Worm (Caenorhabditis elegans) whole organism, mixed stage, embryonic: ENCODE results near the gene exos-8.

Experiments used
- M03D4.4 ChIP-seq: sonication (generic microtip); optimal IDR thresholded peaks from 2 replicates; lab custom pipeline; 2017; ENCODE audit warnings: mild to moderate bottlenecking, missing genetic modification characterization, missing compliant biosample characterization
- bed-3 ChIP-seq: fragments of 200-800 bp; sonication (Bioruptor generic); optimal IDR thresholded peaks from 3 replicates; lab custom pipeline; 2018; ENCODE audit warnings: mild to moderate bottlenecking, missing genetic modification characterization, moderate library complexity, missing compliant biosample characterization
- blmp-1 ChIP-seq: fragments of 150-350 bp; optimal IDR thresholded peaks from 2 replicates; lab custom pipeline; 2014; ENCODE audit warnings: missing biosample characterization, missing genetic modification characterization
- ceh-39 ChIP-seq: fragments of 150-350 bp; optimal IDR thresholded peaks from 2 replicates; lab custom pipeline; 2014; ENCODE audit warnings: missing biosample characterization, missing genetic modification characterization
- ceh-43 ChIP-seq: fragments of 200-800 bp; sonication (Bioruptor generic); optimal IDR thresholded peaks from 2 replicates; lab custom pipeline; 2018; ENCODE audit warnings: mild to moderate bottlenecking, missing genetic modification characterization, moderate library complexity, missing compliant biosample characterization
- ceh-83 ChIP-seq: fragments of 200-800 bp; sonication (Bioruptor generic); optimal IDR thresholded peaks from 2 replicates; lab custom pipeline; 2018; ENCODE audit warnings: mild to moderate bottlenecking, missing genetic modification characterization, missing compliant biosample characterization
- ces-1 ChIP-seq: fragments of 150-350 bp; optimal IDR thresholded peaks from 2 replicates; lab custom pipeline; 2014; ENCODE audit warnings: missing biosample characterization, missing genetic modification reagents, missing genetic modification characterization
- cnd-1 ChIP-seq: fragments of 200-800 bp; sonication (Bioruptor generic); optimal IDR thresholded peaks from 2 replicates; lab custom pipeline; 2018; ENCODE audit warnings: mild to moderate bottlenecking, missing genetic modification characterization, missing compliant biosample characterization
- drap-1 ChIP-seq: fragments of 200-800 bp; sonication (Bioruptor generic); optimal IDR thresholded peaks from 3 replicates; lab custom pipeline; 2018; ENCODE audit warnings: mild to moderate bottlenecking, missing genetic modification characterization, missing compliant biosample characterization
- elt-1 ChIP-seq: sonication (generic microtip); optimal IDR thresholded peaks from 2 replicates; lab custom pipeline; 2017; ENCODE audit warnings: missing genetic modification characterization, mild to moderate bottlenecking, missing compliant biosample characterization, antibody characterized with exemption, moderate library complexity, borderline replicate concordance; ENCODE audit not compliant: insufficient read depth
- elt-3 ChIP-seq: fragments of 150-350 bp; optimal IDR thresholded peaks from 2 replicates; lab custom pipeline; 2014; ENCODE audit warnings: missing biosample characterization, missing genetic modification characterization
- ham-2 ChIP-seq: fragments of 200-800 bp; sonication (Bioruptor generic); optimal IDR thresholded peaks from 2 replicates; lab custom pipeline; 2018; ENCODE audit warnings: mild to moderate bottlenecking, missing genetic modification characterization, missing compliant biosample characterization
- lin-13 ChIP-seq: fragments of 150-350 bp; optimal IDR thresholded peaks from 2 replicates; lab custom pipeline; 2014; ENCODE audit warnings: missing biosample characterization, missing genetic modification characterization
- lin-32 ChIP-seq: fragments of 200-800 bp; sonication (Bioruptor generic); optimal IDR thresholded peaks from 2 replicates; lab custom pipeline; 2018; ENCODE audit warnings: mild to moderate bottlenecking, missing genetic modification characterization, missing compliant biosample characterization
- mab-5 ChIP-seq: fragments of 150-350 bp; optimal IDR thresholded peaks from 2 replicates; lab custom pipeline; 2014; ENCODE audit warnings: missing biosample characterization, missing genetic modification characterization
- mep-1 ChIP-seq: fragments of 150-350 bp; optimal IDR thresholded peaks from 2 replicates; lab custom pipeline; 2017; ENCODE audit warnings: missing biosample characterization, missing genetic modification reagents, missing genetic modification characterization, inconsistent platforms
- mls-2 ChIP-seq: sonication (generic microtip); optimal IDR thresholded peaks from 2 replicates; lab custom pipeline; 2016; ENCODE audit warnings: mild to moderate bottlenecking, missing genetic modification characterization, moderate library complexity, missing compliant biosample characterization
- nhr-12 ChIP-seq: fragments of 150-350 bp; optimal IDR thresholded peaks from 2 replicates; lab custom pipeline; 2014; ENCODE audit warnings: missing biosample characterization, missing genetic modification characterization
- nhr-2 ChIP-seq: fragments of 150-350 bp; optimal IDR thresholded peaks from 2 replicates; lab custom pipeline; 2014; ENCODE audit warnings: missing biosample characterization, missing genetic modification characterization
- nhr-237 ChIP-seq: fragments of 150-350 bp; optimal IDR thresholded peaks from 2 replicates; lab custom pipeline; 2014; ENCODE audit warnings: missing biosample characterization, missing genetic modification characterization
- nhr-28 ChIP-seq: fragments of 150-350 bp; optimal IDR thresholded peaks from 2 replicates; lab custom pipeline; 2014; ENCODE audit warnings: missing biosample characterization, missing genetic modification characterization
- nhr-76 ChIP-seq: sonication (generic microtip); optimal IDR thresholded peaks from 2 replicates; lab custom pipeline; 2017; ENCODE audit warnings: missing biosample characterization, missing genetic modification characterization
- pha-4 ChIP-seq: fragments of 150-350 bp; optimal IDR thresholded peaks from 2 replicates; lab custom pipeline; 2018; ENCODE audit warnings: missing biosample characterization, missing genetic modification reagents, missing genetic modification characterization
- sem-2 ChIP-seq: fragments of 200-800 bp; sonication (Bioruptor generic); optimal IDR thresholded peaks from 2 replicates; lab custom pipeline; 2018; ENCODE audit warnings: mild to moderate bottlenecking, missing genetic modification characterization, missing compliant biosample characterization
- snpc-4 ChIP-seq: fragments of 150-350 bp; optimal IDR thresholded peaks from 2 replicates; lab custom pipeline; 2014; ENCODE audit warnings: missing biosample characterization, missing genetic modification characterization
- sptf-1 ChIP-seq: sonication (generic microtip); optimal IDR thresholded peaks from 2 replicates; lab custom pipeline; 2017; ENCODE audit warnings: mild to moderate bottlenecking, missing genetic modification characterization, moderate library complexity, missing compliant biosample characterization
- tbx-8 ChIP-seq: fragments of 200-800 bp; sonication (Bioruptor generic); optimal IDR thresholded peaks from 2 replicates; lab custom pipeline; 2018; ENCODE audit warnings: mild to moderate bottlenecking, missing genetic modification characterization, moderate library complexity, missing compliant biosample characterization
- unc-120 ChIP-seq: sonication (generic microtip); optimal IDR thresholded peaks from 2 replicates; lab custom pipeline; 2017; ENCODE audit warnings: missing genetic modification characterization, missing compliant biosample characterization; ENCODE audit not compliant: poor library complexity, severe bottlenecking
- unc-39 ChIP-seq: fragments of 150-350 bp; optimal IDR thresholded peaks from 2 replicates; lab custom pipeline; 2014; ENCODE audit warnings: missing biosample characterization, missing genetic modification characterization
- unc-62 ChIP-seq: fragments of 150-350 bp; optimal IDR thresholded peaks from 2 replicates; lab custom pipeline; 2014; ENCODE audit warnings: missing biosample characterization, missing genetic modification reagents, missing genetic modification characterization
- zip-8 ChIP-seq: fragments of 150-350 bp; optimal IDR thresholded peaks from 2 replicates; lab custom pipeline; 2014; ENCODE audit warnings: missing biosample characterization, missing genetic modification characterization
- ztf-11 ChIP-seq: fragments of 150-350 bp; optimal IDR thresholded peaks from 2 replicates; lab custom pipeline; 2014; ENCODE audit warnings: missing biosample characterization, missing genetic modification characterization

The exos-8 gene

DNA sequence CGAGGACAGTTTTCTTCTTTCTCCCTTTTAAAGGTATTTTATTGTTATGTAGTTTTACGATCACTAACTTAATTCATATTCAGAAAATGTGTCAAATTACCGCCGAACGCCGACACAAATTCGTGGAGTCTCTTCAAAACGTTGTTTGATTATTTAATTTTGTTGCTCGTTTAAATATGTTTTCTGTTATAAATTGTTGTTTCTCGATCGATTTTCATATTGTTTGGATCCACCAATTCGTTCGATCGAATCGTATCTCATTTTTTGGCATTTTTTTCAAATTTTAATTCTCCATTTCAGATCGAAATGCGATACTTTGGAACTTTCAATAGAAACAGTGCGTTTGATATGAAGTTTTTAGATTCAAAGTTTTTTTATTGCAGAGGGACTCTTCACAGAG lies 1.1 kb downstream of the exos-8 start, which contains the start of gene F41G3.6:
TSS of gene F41G3.6 (plus strand) at position 301 of the 400 bp plus-strand sequence.
- TF ChIP-seq elt-3 (tag; lab: Kevin White, UChicago) (no peak), sem-2 (GFP tag; lab: Kevin White, UChicago) (no peak), snpc-4 (tag; lab: Kevin White, UChicago) (no peak), nhr-237 (tag; lab: Kevin White, UChicago) (no peak), ceh-83 (GFP tag; lab: Kevin White, UChicago) (no peak), bed-3 (no peak), nhr-76 (tag; lab: Kevin White, UChicago) (no peak), blmp-1 (tag; lab: Kevin White, UChicago) (no peak), cnd-1 (tag; lab: Kevin White, UChicago) (no peak), unc-120 (tag; lab: Kevin White, UChicago) (no peak), mab-5 (tag; lab: Kevin White, UChicago) (no peak), ztf-11 (tag; lab: Kevin White, UChicago) (no peak), lin-13 (tag; lab: Kevin White, UChicago) (no peak), ceh-39 (tag; lab: Kevin White, UChicago) (no peak), ceh-43 (GFP tag; lab: Kevin White, UChicago) (no peak), nhr-28 (tag; lab: Kevin White, UChicago) (no peak), drap-1 (no peak), unc-39 (tag; lab: Kevin White, UChicago) (no peak), nhr-2 (tag; lab: Kevin White, UChicago) (no peak), ham-2 (no peak)

DNA sequence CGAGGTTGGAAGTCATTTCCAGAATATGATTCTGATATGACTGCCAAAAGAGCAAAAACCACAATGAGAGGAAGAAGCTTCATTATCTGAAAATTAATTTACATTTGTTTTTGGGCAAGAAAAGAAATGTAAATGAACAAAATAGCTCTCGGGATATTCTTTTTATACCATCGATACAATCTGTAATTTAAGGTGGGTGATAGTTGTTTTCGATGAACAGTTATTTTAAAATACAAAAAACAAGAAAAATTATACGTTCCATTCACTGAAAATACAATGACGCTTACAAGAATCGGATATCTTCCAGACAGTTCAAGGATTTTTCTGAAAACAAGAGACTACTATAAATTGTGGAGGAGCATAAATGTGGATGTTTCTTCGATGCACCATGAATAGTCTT lies 3.2 kb downstream of the exos-8 start, which contains the start of gene ins-15:
TSS of gene ins-15 (minus strand) at position 101 of the 400 bp plus-strand sequence.
- TF ChIP-seq lin-13 (tag; lab: Kevin White, UChicago) = no peak
- no peak for TF ChIP-seq cnd-1 (tag; lab: Kevin White, UChicago)
- no peak for TF ChIP-seq nhr-2 (tag; lab: Kevin White, UChicago)
- no peak for TF ChIP-seq sem-2 (GFP tag; lab: Kevin White, UChicago)
- TF ChIP-seq ztf-11 (tag; lab: Kevin White, UChicago) = no peak
- no peak for TF ChIP-seq zip-8 (tag; lab: Kevin White, UChicago)
- TF ChIP-seq elt-1 (tag; lab: Kevin White, UChicago) = no peak
- no peak for TF ChIP-seq nhr-237 (tag; lab: Kevin White, UChicago)
- no peak for TF ChIP-seq mab-5 (tag; lab: Kevin White, UChicago)
- TF ChIP-seq ceh-39 (tag; lab: Kevin White, UChicago) = no peak
- no peak for TF ChIP-seq M03D4.4 (tag; lab: Kevin White, UChicago)

DNA sequence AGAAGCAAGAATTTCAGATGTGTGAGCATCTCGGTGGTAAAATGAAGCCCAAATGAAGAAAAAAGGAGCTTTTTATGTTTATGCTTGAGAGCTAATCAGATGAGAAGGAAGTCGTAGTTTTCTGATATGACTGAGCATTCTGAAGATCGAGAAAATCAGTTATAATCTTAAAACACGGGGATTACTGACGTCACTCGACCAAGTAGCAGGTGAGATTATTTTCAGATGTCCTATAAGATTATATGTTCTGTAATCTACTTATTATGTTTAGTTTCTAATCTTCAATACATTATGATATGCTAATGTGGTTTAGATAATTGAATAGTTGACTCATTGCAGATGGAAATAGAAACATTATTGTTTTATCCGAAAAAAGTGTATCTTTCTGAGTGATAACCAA lies 4.3 kb downstream of the exos-8 start, which contains the start of gene ins-14:
TSS of gene ins-14 (minus strand) at position 32 of the 400 bp plus-strand sequence.
- TF ChIP-seq ham-2 (no peak), nhr-237 (tag; lab: Kevin White, UChicago) (no peak), lin-32 (GFP tag; lab: Kevin White, UChicago) (no peak), mab-5 (tag; lab: Kevin White, UChicago) (no peak), mls-2 (tag; lab: Kevin White, UChicago) (no peak), ztf-11 (tag; lab: Kevin White, UChicago) (no peak), unc-120 (tag; lab: Kevin White, UChicago) (no peak), lin-13 (tag; lab: Kevin White, UChicago) (no peak), unc-39 (tag; lab: Kevin White, UChicago) (no peak), unc-62 (GFP tag; lab: Kevin White, UChicago) (no peak), elt-3 (tag; lab: Kevin White, UChicago) (no peak), ceh-39 (tag; lab: Kevin White, UChicago) (no peak), sem-2 (GFP tag; lab: Kevin White, UChicago) (no peak), tbx-8 (GFP tag; lab: Kevin White, UChicago) (no peak), nhr-12 (tag; lab: Kevin White, UChicago) (no peak), ceh-43 (GFP tag; lab: Kevin White, UChicago) (no peak), nhr-76 (tag; lab: Kevin White, UChicago) (no peak), cnd-1 (tag; lab: Kevin White, UChicago) (no peak), blmp-1 (tag; lab: Kevin White, UChicago) (no peak), zip-8 (tag; lab: Kevin White, UChicago) (no peak)

DNA sequence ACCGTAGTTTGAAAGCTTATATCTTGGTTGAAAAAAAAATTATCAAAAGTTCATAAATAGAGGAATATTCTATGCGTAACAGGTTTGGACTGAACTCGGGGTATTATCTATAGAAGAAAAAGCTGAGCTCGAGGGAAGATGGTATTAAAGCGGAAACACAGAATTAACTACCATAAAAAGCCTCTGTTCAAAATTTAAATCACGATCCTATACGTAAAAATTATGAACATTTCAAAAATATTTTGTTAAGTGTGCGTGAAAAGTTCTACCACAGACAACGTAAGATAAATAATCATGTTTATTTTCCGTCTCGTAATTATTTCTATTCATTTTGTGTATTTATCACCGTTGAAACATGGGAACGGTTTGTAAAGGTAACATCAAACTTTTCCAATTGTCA lies 4.9 kb downstream of the exos-8 start, which contains the start of gene F41G3.5:
TSS of gene F41G3.5 (plus strand) at position 301 of the 400 bp plus-strand sequence.
- TF ChIP-seq ces-1 (GFP tag; lab: Kevin White, UChicago) = no peak
- no peak for TF ChIP-seq unc-39 (tag; lab: Kevin White, UChicago)
- no peak for TF ChIP-seq sem-2 (GFP tag; lab: Kevin White, UChicago)
- TF ChIP-seq mep-1 (tag; lab: Kevin White, UChicago) = no peak
- no peak for TF ChIP-seq lin-32 (GFP tag; lab: Kevin White, UChicago)
- TF ChIP-seq mab-5 (tag; lab: Kevin White, UChicago) = no peak
- TF ChIP-seq ceh-39 (tag; lab: Kevin White, UChicago) = no peak
- no peak for TF ChIP-seq nhr-28 (tag; lab: Kevin White, UChicago)
- no peak for TF ChIP-seq sptf-1 (tag; lab: Kevin White, UChicago)
- TF ChIP-seq pha-4 = no peak
- TF ChIP-seq ceh-43 (GFP tag; lab: Kevin White, UChicago) = no peak
- TF ChIP-seq elt-1 (tag; lab: Kevin White, UChicago) = no peak
